Worm (Caenorhabditis elegans) whole organism, L3 larva: Measurements from ENCODE around the gene H25K10.4.

ENCODE experiments used
- R02D3.7 ChIP-seq: fragments of 150-350 bp; optimal IDR thresholded peaks from 2 replicates; lab custom pipeline; 2014; ENCODE audit warnings: missing biosample characterization, missing genetic modification characterization
- ZK546.5 ChIP-seq: sonication (generic microtip); optimal IDR thresholded peaks from 2 replicates; lab custom pipeline; 2017; ENCODE audit warnings: missing biosample characterization, missing genetic modification characterization
- aly-2 ChIP-seq: fragments of 150-350 bp; optimal IDR thresholded peaks from 2 replicates; lab custom pipeline; 2014; ENCODE audit warnings: missing biosample characterization, missing genetic modification characterization
- ama-1 ChIP-seq: fragments of 150-350 bp; optimal IDR thresholded peaks from 2 replicates; lab custom pipeline; 2018
- ceh-28 ChIP-seq: fragments of 150-350 bp; optimal IDR thresholded peaks from 2 replicates; lab custom pipeline; 2014; ENCODE audit warnings: missing biosample characterization, missing genetic modification reagents, missing genetic modification characterization
- ceh-9 ChIP-seq: sonication (generic microtip); optimal IDR thresholded peaks from 2 replicates; lab custom pipeline; 2018; ENCODE audit warnings: missing biosample characterization, missing genetic modification characterization
- egl-27 ChIP-seq: sonication (generic microtip); optimal IDR thresholded peaks from 4 replicates; lab custom pipeline; 2017; ENCODE audit warnings: missing biosample characterization, missing genetic modification reagents, missing genetic modification characterization
- elt-1 ChIP-seq: fragments of 150-350 bp; optimal IDR thresholded peaks from 2 replicates; lab custom pipeline; 2014; ENCODE audit warnings: missing biosample characterization, missing genetic modification characterization
- elt-2 ChIP-seq: sonication (generic microtip); optimal IDR thresholded peaks from 2 replicates; lab custom pipeline; 2016; ENCODE audit warnings: missing genetic modification reagents, mild to moderate bottlenecking, missing genetic modification characterization, missing compliant biosample characterization
- elt-3 ChIP-seq, 3 experiments: fragments of 150-350 bp in 1 of 3; sonication (generic microtip) in 2 of 3; optimal IDR thresholded peaks; 2 replicates in 2 of 3; 4 replicates in 1 of 3; lab custom pipeline; 2014 to 2017; ENCODE audit warnings: missing biosample characterization in 3 of 3, missing genetic modification characterization in 3 of 3
- fkh-10 ChIP-seq: sonication (generic microtip); optimal IDR thresholded peaks from 2 replicates; lab custom pipeline; 2017; ENCODE audit warnings: missing biosample characterization, missing genetic modification reagents, missing genetic modification characterization
- fkh-2 ChIP-seq: fragments of 150-350 bp; optimal IDR thresholded peaks from 2 replicates; lab custom pipeline; 2014; ENCODE audit warnings: missing biosample characterization, missing genetic modification reagents, missing genetic modification characterization
- fos-1 ChIP-seq: fragments of 150-350 bp; optimal IDR thresholded peaks from 2 replicates; lab custom pipeline; 2014; ENCODE audit warnings: missing biosample characterization, missing genetic modification characterization
- hmg-11 ChIP-seq: sonication (generic microtip); optimal IDR thresholded peaks from 2 replicates; lab custom pipeline; 2016; ENCODE audit warnings: missing genetic modification characterization, missing compliant biosample characterization
- jun-1 ChIP-seq: fragments of 150-350 bp; optimal IDR thresholded peaks from 2 replicates; lab custom pipeline; 2014; ENCODE audit warnings: missing biosample characterization, missing genetic modification reagents, missing genetic modification characterization
- lin-15B ChIP-seq: fragments of 150-350 bp; optimal IDR thresholded peaks from 2 replicates; lab custom pipeline; 2014; ENCODE audit warnings: missing biosample characterization, missing genetic modification characterization
- lin-39 ChIP-seq: fragments of 150-350 bp; optimal IDR thresholded peaks from 2 replicates; lab custom pipeline; 2018; ENCODE audit warnings: missing biosample characterization, missing genetic modification reagents, missing genetic modification characterization
- lsy-12 ChIP-seq: sonication (generic microtip); optimal IDR thresholded peaks from 2 replicates; lab custom pipeline; 2016; ENCODE audit warnings: mild to moderate bottlenecking, missing genetic modification characterization, missing compliant biosample characterization
- mdl-1 ChIP-seq: fragments of 150-350 bp; optimal IDR thresholded peaks from 2 replicates; lab custom pipeline; 2014; ENCODE audit warnings: missing biosample characterization, missing genetic modification characterization
- mml-1 ChIP-seq: fragments of 150-350 bp; sonication (generic microtip); optimal IDR thresholded peaks from 3 replicates; lab custom pipeline; 2014; ENCODE audit warnings: missing biosample characterization, missing genetic modification characterization
- nfya-1 ChIP-seq: sonication (generic microtip); optimal IDR thresholded peaks from 2 replicates; lab custom pipeline; 2017; ENCODE audit warnings: missing genetic modification characterization, mild to moderate bottlenecking, missing compliant biosample characterization, antibody characterized with exemption, moderate library complexity; ENCODE audit not compliant: insufficient read depth
- nhr-11 ChIP-seq: fragments of 150-350 bp; optimal IDR thresholded peaks from 2 replicates; lab custom pipeline; 2014; ENCODE audit warnings: missing biosample characterization, missing genetic modification characterization
- nhr-23 ChIP-seq: fragments of 150-350 bp; optimal IDR thresholded peaks from 2 replicates; lab custom pipeline; 2014; ENCODE audit warnings: missing biosample characterization, missing genetic modification reagents, missing genetic modification characterization
- nhr-25 ChIP-seq: sonication (generic microtip); optimal IDR thresholded peaks from 2 replicates; lab custom pipeline; 2017; ENCODE audit warnings: missing biosample characterization, missing genetic modification characterization
- nhr-28 ChIP-seq: fragments of 150-350 bp; optimal IDR thresholded peaks from 2 replicates; lab custom pipeline; 2014; ENCODE audit warnings: missing biosample characterization, missing genetic modification characterization
- nhr-43 ChIP-seq: sonication (generic microtip); optimal IDR thresholded peaks from 2 replicates; lab custom pipeline; 2016; ENCODE audit warnings: mild to moderate bottlenecking, missing genetic modification characterization, missing compliant biosample characterization; ENCODE audit not compliant: poor library complexity, severe bottlenecking
- nhr-67 ChIP-seq: fragments of 150-350 bp; optimal IDR thresholded peaks from 2 replicates; lab custom pipeline; 2014; ENCODE audit warnings: missing biosample characterization, missing genetic modification characterization
- nhr-76 ChIP-seq: fragments of 150-350 bp; sonication (generic microtip); optimal IDR thresholded peaks from 5 replicates; lab custom pipeline; 2014; ENCODE audit warnings: missing biosample characterization, missing genetic modification characterization
- nhr-77 ChIP-seq: fragments of 150-350 bp; optimal IDR thresholded peaks from 2 replicates; lab custom pipeline; 2014; ENCODE audit warnings: missing biosample characterization, missing genetic modification characterization
- pha-4 ChIP-seq: fragments of 150-350 bp; optimal IDR thresholded peaks from 2 replicates; lab custom pipeline; 2014; ENCODE audit warnings: missing biosample characterization, missing genetic modification reagents, missing genetic modification characterization
- pqm-1 ChIP-seq: fragments of 150-350 bp; optimal IDR thresholded peaks from 2 replicates; lab custom pipeline; 2017; ENCODE audit warnings: missing biosample characterization, missing genetic modification characterization, inconsistent platforms
- sea-2 ChIP-seq: fragments of 150-350 bp; sonication (generic microtip); optimal IDR thresholded peaks from 4 replicates; lab custom pipeline; 2014; ENCODE audit warnings: missing biosample characterization, missing genetic modification reagents, missing genetic modification characterization
- skn-1 ChIP-seq: fragments of 150-350 bp; optimal IDR thresholded peaks from 2 replicates; lab custom pipeline; 2014; ENCODE audit warnings: missing biosample characterization, missing genetic modification characterization
- snpc-4 ChIP-seq: fragments of 150-350 bp; optimal IDR thresholded peaks from 2 replicates; lab custom pipeline; 2014; ENCODE audit warnings: missing biosample characterization, missing genetic modification characterization
- tbx-2 ChIP-seq: sonication (generic microtip); optimal IDR thresholded peaks from 2 replicates; lab custom pipeline; 2016; ENCODE audit warnings: mild to moderate bottlenecking, missing genetic modification characterization, missing compliant biosample characterization
- unc-39 ChIP-seq: sonication (generic microtip); optimal IDR thresholded peaks from 4 replicates; lab custom pipeline; 2017; ENCODE audit warnings: missing biosample characterization, missing genetic modification characterization
- unc-62 ChIP-seq: fragments of 150-350 bp; sonication (generic microtip); optimal IDR thresholded peaks from 4 replicates; lab custom pipeline; 2014; ENCODE audit warnings: missing biosample characterization, missing genetic modification reagents, missing genetic modification characterization
- zag-1 ChIP-seq: fragments of 150-350 bp; optimal IDR thresholded peaks from 2 replicates; lab custom pipeline; 2014; ENCODE audit warnings: missing biosample characterization, missing genetic modification characterization

Gene H25K10.4

ce11 chrIV:16225747-16226146, at the start of gene H25K10.4:
TSS of gene H25K10.4 (plus strand) at chrIV:16226047.
- TF ChIP-seq sea-2 (no peak), nhr-11 (tag; lab: Kevin White, UChicago) (no peak), fkh-10 (GFP tag; lab: Kevin White, UChicago) (no peak)

ce11 chrIV:16176808-16177207, 49.0 kb upstream of the H25K10.4 start:
- TF ChIP-seq lin-39 (tag; lab: Kevin White, UChicago) (no peak), aly-2 (tag; lab: Kevin White, UChicago) (no peak), mdl-1 (tag; lab: Kevin White, UChicago) (no peak), elt-2 (tag; lab: Kevin White, UChicago) (peak; percentile 30), pha-4 (peak; percentile 36)
- TF ChIP-seq, all 47 proteins: peak for 2

- TF ChIP-seq pqm-1 (tag; lab: Kevin White, UChicago): peak; percentile 91
- no peak for TF ChIP-seq tbx-2 (tag; lab: Kevin White, UChicago)
- TF ChIP-seq elt-2 (tag; lab: Kevin White, UChicago): peak; percentile 93
- TF ChIP-seq, all 47 proteins: peak for 2
These were observed 47.4 kb upstream of the H25K10.4 start for ce11 chrIV:16178433-16178832.

- TF ChIP-seq elt-1 (peak; percentile 31), nhr-25 (tag; lab: Kevin White, UChicago) (peak; percentile 64), skn-1 (tag; lab: Kevin White, UChicago) (no peak), R02D3.7 (peak; percentile 2), pqm-1 (tag; lab: Kevin White, UChicago) (peak; percentile 92), fkh-2 (no peak), nhr-28 (tag; lab: Kevin White, UChicago) (no peak), nhr-11 (tag; lab: Kevin White, UChicago) (no peak), elt-3 (tag; optimal IDR thresholded peaks at IDR 0.05; lab: Kevin White, UChicago) (peak in 2 of 3 experiments; percentile 38 to 78), nhr-76 (tag; lab: Kevin White, UChicago) (no peak), lin-15B (tag; lab: Kevin White, UChicago) (no peak), ceh-9 (tag; lab: Kevin White, UChicago) (no peak), nfya-1 (tag; lab: Kevin White, UChicago) (peak; percentile 45), egl-27 (tag; lab: Kevin White, UChicago) (peak; percentile 6), mml-1 (tag; lab: Kevin White, UChicago) (no peak), ceh-28 (peak; percentile 63), fos-1 (tag; lab: Kevin White, UChicago) (no peak), zag-1 (no peak), jun-1 (peak; percentile 87), sea-2 (no peak), unc-62 (GFP tag; lab: Kevin White, UChicago) (peak; percentile 37), snpc-4 (peak; percentile 74), unc-39 (tag; lab: Kevin White, UChicago) (no peak), tbx-2 (tag; lab: Kevin White, UChicago) (no peak), nhr-23 (tag; lab: Kevin White, UChicago) (peak; percentile 63), nhr-43 (tag; lab: Kevin White, UChicago) (peak; percentile 78), elt-2 (tag; lab: Kevin White, UChicago) (peak; percentile 99), aly-2 (tag; lab: Kevin White, UChicago) (no peak), ama-1 (lab: Kevin White, UChicago) (no peak), nhr-77 (tag; lab: Kevin White, UChicago) (no peak), fkh-10 (GFP tag; lab: Kevin White, UChicago) (no peak), lsy-12 (tag; lab: Kevin White, UChicago) (no peak), nhr-67 (no peak), pha-4 (peak; percentile 62), mdl-1 (tag; lab: Kevin White, UChicago) (peak; percentile 28), ZK546.5 (tag; lab: Kevin White, UChicago) (no peak), hmg-11 (tag; lab: Kevin White, UChicago) (no peak)
These were observed 44.9 kb upstream of the H25K10.4 start for ce11 chrIV:16180898-16181482.
